Fruit fly (Drosophila melanogaster): ENCODE results near the gene tara.

tara gene

DNA sequence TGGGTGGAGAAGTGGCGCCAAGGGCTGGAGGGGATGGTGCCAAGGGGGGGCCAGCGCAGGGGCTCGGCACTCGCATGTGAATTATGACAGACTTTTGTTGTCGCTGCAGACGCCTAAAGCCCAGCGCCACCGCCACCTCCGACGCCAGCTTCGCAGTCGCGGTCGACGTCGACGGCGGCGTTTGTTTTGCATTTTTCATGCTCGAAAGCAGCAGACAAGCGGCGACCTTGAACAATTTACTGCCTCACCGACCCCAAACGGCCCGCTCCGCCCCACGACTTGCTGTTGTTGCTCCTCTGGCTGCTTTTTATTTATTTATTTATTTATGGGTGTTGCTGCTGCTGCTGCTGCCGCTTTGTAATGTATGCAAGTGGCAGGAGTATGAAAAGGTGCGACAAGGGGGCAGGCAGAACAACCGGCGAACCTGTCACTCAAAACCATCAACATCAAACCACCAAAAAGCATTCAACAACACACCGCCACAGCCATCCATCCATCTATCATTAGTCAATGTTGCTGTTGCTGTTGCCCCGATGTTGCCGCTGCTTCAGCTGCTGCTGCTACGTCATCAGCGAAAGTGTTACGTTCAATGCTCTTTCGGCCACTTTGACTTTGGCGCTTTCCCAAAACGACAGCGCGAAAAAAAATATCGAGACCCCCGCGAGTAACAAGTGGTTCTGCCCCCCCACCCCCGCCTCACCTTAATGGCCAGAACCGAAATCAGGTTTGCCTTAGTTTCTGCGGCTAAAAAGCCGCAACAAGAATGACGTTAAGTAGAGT, 7.0 kb upstream of the tara start:
- no peak for TF ChIP-seq CG14711 (tag; optimal IDR thresholded peaks at IDR 0.05)

DNA sequence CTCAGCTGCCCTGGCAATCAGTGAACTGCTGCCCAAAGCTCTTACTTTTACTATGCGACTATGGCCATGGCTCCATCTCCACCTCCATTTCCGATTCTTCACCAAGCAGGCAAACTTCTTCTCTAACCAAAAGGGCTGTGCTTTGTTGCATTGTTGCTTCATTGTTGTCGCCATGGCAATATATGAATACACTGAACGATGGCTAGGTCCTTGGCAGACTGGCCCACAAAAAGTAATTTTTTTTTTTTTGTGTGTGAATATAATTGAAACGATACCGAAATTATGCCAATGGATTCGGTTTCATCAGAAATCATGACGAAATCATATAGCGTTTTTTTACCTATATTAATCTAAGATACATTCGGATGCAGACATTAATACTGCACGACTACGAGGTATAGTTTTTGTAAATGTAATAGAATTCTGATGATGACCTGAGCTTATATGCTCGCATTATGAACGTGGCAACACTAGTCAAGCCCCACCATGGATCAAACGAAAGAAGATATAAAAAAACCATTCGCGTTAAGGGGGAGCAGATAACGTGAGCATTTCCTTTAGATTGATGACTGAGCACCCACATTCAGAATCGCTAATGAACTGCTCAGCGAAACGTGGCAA, 5.3 kb upstream of the tara start:
- TF ChIP-seq CG12768 (GFP tag; optimal IDR thresholded peaks at IDR 0.05) = no peak
- TF ChIP-seq tj (GFP tag; optimal IDR thresholded peaks at IDR 0.05) = no peak
- TF ChIP-seq toe (GFP tag; optimal IDR thresholded peaks at IDR 0.05) = no peak
- no peak for TF ChIP-seq bab1 (GFP tag; optimal IDR thresholded peaks at IDR 0.05)
- no peak for TF ChIP-seq CG7101 (tag; optimal IDR thresholded peaks at IDR 0.05)
- TF ChIP-seq cnc (optimal IDR thresholded peaks at IDR 0.05) = no peak
- TF ChIP-seq Mnt (GFP tag; optimal IDR thresholded peaks at IDR 0.05) = no peak
- TF ChIP-seq CG1620 (GFP tag; optimal IDR thresholded peaks at IDR 0.05) = no peak
- no peak for TF ChIP-seq ovo (GFP tag; optimal IDR thresholded peaks at IDR 0.05)
- no peak for TF ChIP-seq CG7045 (GFP tag; optimal IDR thresholded peaks at IDR 0.05)
- no peak for TF ChIP-seq CG33017 (tag; optimal IDR thresholded peaks at IDR 0.05)
- TF ChIP-seq CG11617 (GFP tag; optimal IDR thresholded peaks at IDR 0.05) = no peak
- no peak for TF ChIP-seq Hr96 (GFP tag; optimal IDR thresholded peaks at IDR 0.05)
- no peak for TF ChIP-seq cic (GFP tag; optimal IDR thresholded peaks at IDR 0.05)
- TF ChIP-seq CG5204 (GFP tag; optimal IDR thresholded peaks at IDR 0.05) = no peak
- TF ChIP-seq Clk (GFP tag; optimal IDR thresholded peaks at IDR 0.05) = no peak
- TF ChIP-seq CG14711 (tag; optimal IDR thresholded peaks at IDR 0.05) = no peak
- no peak for TF ChIP-seq pad (GFP tag; optimal IDR thresholded peaks at IDR 0.05)
- TF ChIP-seq Crg-1 (GFP tag; optimal IDR thresholded peaks at IDR 0.05) = no peak

DNA sequence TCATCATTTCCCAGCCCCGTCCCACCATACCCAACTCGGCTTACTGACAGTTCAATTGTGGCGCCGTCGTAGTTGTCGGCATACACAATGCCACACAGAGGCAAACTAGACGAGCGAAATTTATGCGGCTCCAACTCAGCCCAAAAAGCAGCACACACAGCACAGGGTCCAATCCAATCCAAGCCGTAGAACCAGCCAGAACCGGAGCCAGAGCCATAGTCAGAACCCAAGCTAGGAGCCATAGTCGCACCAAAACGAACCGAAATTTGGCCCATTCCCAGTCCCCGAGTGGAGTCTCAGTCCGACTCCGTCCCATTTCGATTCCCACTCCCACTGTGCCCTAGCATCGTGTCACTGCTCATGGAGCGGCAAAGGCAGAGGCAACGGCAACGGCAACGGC, 4.6 kb upstream of the tara start:
- TF ChIP-seq CG12768 (GFP tag; optimal IDR thresholded peaks at IDR 0.05) = no peak
- no peak for TF ChIP-seq cnc (optimal IDR thresholded peaks at IDR 0.05)
- no peak for TF ChIP-seq CG7101 (tag; optimal IDR thresholded peaks at IDR 0.05)
- no peak for TF ChIP-seq Hr96 (GFP tag; optimal IDR thresholded peaks at IDR 0.05)
- no peak for TF ChIP-seq Mnt (GFP tag; optimal IDR thresholded peaks at IDR 0.05)
- TF ChIP-seq ovo (GFP tag; optimal IDR thresholded peaks at IDR 0.05) = no peak
- TF ChIP-seq cic (GFP tag; optimal IDR thresholded peaks at IDR 0.05) = no peak
- no peak for TF ChIP-seq CG1620 (GFP tag; optimal IDR thresholded peaks at IDR 0.05)
- TF ChIP-seq CG5204 (GFP tag; optimal IDR thresholded peaks at IDR 0.05) = no peak
- no peak for TF ChIP-seq pad (GFP tag; optimal IDR thresholded peaks at IDR 0.05)
- no peak for TF ChIP-seq tj (GFP tag; optimal IDR thresholded peaks at IDR 0.05)
- no peak for TF ChIP-seq CG14711 (tag; optimal IDR thresholded peaks at IDR 0.05)
- TF ChIP-seq CG7045 (GFP tag; optimal IDR thresholded peaks at IDR 0.05) = no peak
- no peak for TF ChIP-seq CG11617 (GFP tag; optimal IDR thresholded peaks at IDR 0.05)
- no peak for TF ChIP-seq Crg-1 (GFP tag; optimal IDR thresholded peaks at IDR 0.05)
- no peak for TF ChIP-seq toe (GFP tag; optimal IDR thresholded peaks at IDR 0.05)

DNA sequence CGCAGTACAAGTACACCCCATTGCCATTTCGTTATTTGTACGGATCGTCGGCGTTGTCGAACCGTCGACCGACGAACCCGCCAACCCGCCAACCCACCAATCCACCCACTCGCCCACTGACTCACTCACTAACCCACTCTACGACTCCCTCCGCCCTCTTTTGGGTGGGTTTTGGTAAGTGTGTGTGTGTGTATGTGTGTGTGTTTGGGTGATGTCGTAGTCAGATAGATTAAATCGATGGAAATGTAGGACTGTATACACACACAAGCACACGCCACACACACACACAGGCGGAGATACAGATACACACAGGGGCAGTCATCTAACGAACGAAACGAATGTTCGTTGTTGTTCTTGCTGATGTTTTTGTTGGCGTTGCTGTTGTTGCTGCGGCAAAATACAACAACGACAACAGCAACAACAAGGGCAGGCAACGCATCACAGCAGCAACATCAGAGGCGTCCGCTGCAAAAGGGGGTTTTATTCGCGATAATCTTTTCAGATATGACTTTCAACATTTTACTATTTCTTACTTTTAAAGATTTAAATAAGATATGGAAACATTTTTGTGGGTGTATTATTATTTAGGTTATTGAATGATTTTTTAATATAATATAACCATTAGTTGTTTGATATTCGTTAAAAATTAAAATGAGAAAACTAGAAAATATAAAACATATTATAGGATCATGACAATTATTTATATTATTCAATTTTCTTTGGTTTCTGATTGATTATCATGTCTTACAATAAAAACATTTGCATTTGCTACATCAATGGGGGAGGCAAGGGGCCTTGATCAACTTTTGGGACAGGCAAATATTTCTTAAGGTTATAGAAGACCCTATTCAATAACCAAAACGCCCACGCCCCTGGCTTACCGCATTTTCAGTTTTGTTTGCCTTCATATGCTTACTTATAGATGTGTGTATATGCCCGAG, 3.8 kb upstream of the tara start:
- TF ChIP-seq ovo (GFP tag; optimal IDR thresholded peaks at IDR 0.05) = no peak
- peak; percentile 75 for TF ChIP-seq CG33017 (tag; optimal IDR thresholded peaks at IDR 0.05)
- no peak for TF ChIP-seq CG1620 (GFP tag; optimal IDR thresholded peaks at IDR 0.05)
- peak; percentile 70 for TF ChIP-seq CG7101 (tag; optimal IDR thresholded peaks at IDR 0.05)
- TF ChIP-seq cic (GFP tag; optimal IDR thresholded peaks at IDR 0.05) = no peak
- TF ChIP-seq CG12768 (GFP tag; optimal IDR thresholded peaks at IDR 0.05) = peak; percentile 51
- no peak for TF ChIP-seq Mnt (GFP tag; optimal IDR thresholded peaks at IDR 0.05)
- no peak for TF ChIP-seq Clk (GFP tag; optimal IDR thresholded peaks at IDR 0.05)
- peak; percentile 17 for TF ChIP-seq toe (GFP tag; optimal IDR thresholded peaks at IDR 0.05)
- TF ChIP-seq cnc (optimal IDR thresholded peaks at IDR 0.05) = no peak
- peak; percentile 66 for TF ChIP-seq tj (GFP tag; optimal IDR thresholded peaks at IDR 0.05)
- TF ChIP-seq pad (GFP tag; optimal IDR thresholded peaks at IDR 0.05) = peak; percentile 62
- no peak for TF ChIP-seq bab1 (GFP tag; optimal IDR thresholded peaks at IDR 0.05)
- TF ChIP-seq CG11617 (GFP tag; optimal IDR thresholded peaks at IDR 0.05) = peak; percentile 87
- peak; percentile 37 for TF ChIP-seq CG14711 (tag; optimal IDR thresholded peaks at IDR 0.05)
- TF ChIP-seq CG5204 (GFP tag; optimal IDR thresholded peaks at IDR 0.05) = peak; percentile 37
- peak; percentile 88 for TF ChIP-seq CG7045 (GFP tag; optimal IDR thresholded peaks at IDR 0.05)

DNA sequence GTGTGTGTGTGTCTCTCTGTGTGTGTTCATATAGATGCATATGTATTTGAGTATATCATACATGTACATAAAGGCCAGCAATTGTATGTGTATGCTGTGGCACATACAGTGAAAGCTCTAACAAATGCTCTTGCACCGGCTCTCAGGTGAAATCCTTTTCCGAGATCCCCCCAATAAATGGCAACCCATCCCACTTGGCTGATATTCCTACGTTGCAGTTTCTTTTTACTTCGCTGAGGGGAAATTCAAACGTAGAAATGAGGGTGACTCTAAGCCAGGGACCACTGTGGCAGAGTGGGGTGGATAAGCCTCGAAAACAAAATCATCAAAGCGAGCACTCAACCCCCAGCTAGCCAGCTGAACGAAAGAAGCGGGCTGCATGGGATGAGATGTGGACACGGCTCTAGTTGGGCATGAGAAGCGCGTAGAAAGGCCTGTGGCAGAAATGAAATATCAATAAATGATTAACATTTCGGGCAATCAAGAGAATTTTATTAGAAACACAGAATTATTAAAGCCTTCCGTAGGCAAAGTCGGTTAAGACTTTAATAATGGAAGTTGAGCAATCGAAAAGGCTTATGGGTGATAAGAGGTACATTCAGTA, 3.0 kb upstream of the tara start:
- peak; percentile 44 for TF ChIP-seq tj (GFP tag; optimal IDR thresholded peaks at IDR 0.05)
- TF ChIP-seq kay (GFP tag; ENCODE audit: borderline replicate concordance) = peak; percentile 95
- TF ChIP-seq CG7045 (GFP tag; optimal IDR thresholded peaks at IDR 0.05) = peak; percentile 94
- peak; percentile 78 for TF ChIP-seq cic (GFP tag; optimal IDR thresholded peaks at IDR 0.05)
- peak; percentile 96 for TF ChIP-seq Clk (GFP tag; optimal IDR thresholded peaks at IDR 0.05)
- peak; percentile 92 for TF ChIP-seq Hr96 (GFP tag; optimal IDR thresholded peaks at IDR 0.05)
- TF ChIP-seq CG14711 (tag; optimal IDR thresholded peaks at IDR 0.05) = peak; percentile 88
- TF ChIP-seq CG1620 (GFP tag; optimal IDR thresholded peaks at IDR 0.05) = peak; percentile 65
- TF ChIP-seq Mnt (GFP tag; optimal IDR thresholded peaks at IDR 0.05) = peak; percentile 82
- TF ChIP-seq CG5204 (GFP tag; optimal IDR thresholded peaks at IDR 0.05) = peak; percentile 94
- peak; percentile 73 for TF ChIP-seq pad (GFP tag; optimal IDR thresholded peaks at IDR 0.05)
- peak; percentile 38 for TF ChIP-seq bab1 (GFP tag; optimal IDR thresholded peaks at IDR 0.05)
- peak; percentile 74 for TF ChIP-seq Crg-1 (GFP tag; optimal IDR thresholded peaks at IDR 0.05)
- TF ChIP-seq CG33017 (tag; optimal IDR thresholded peaks at IDR 0.05) = peak; percentile 96
- peak; percentile 98 for TF ChIP-seq CG12768 (GFP tag; optimal IDR thresholded peaks at IDR 0.05)
- no peak for TF ChIP-seq CG11617 (GFP tag; optimal IDR thresholded peaks at IDR 0.05)
- TF ChIP-seq cnc (optimal IDR thresholded peaks at IDR 0.05) = no peak
- no peak for TF ChIP-seq ovo (GFP tag; optimal IDR thresholded peaks at IDR 0.05)
- peak; percentile 95 for TF ChIP-seq toe (GFP tag; optimal IDR thresholded peaks at IDR 0.05)
- peak; percentile 90 for TF ChIP-seq CG7101 (tag; optimal IDR thresholded peaks at IDR 0.05)
